Worm (Caenorhabditis elegans): Measurements from ENCODE around the gene psme-3.

DNA sequence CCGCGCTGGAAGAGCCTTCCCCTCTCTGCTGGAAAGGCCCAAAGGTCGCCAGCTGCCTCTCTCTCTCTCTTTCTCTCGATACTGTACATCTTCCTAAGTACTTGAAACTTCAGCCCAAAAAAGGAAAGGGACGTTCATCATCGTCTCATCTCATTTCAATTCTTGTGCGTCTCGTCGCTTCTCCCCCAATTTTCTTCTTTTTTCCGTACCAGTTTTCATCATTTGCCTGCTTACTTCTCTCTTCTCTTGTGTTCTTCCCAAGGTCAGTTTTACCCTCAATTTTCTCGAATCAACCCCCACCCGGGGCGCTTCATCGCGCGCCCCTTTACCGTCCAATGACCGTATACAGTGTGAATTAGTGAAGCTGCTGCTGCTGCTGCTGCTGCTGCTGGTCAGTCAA lies 8.3 kb upstream of the psme-3 start:
- TF ChIP-seq ces-1 (GFP tag; optimal IDR thresholded peaks at IDR 0.05) (no peak), elt-3 (tag; optimal IDR thresholded peaks at IDR 0.05) (no peak), nhr-28 (tag; optimal IDR thresholded peaks at IDR 0.05) (no peak), mls-2 (tag; optimal IDR thresholded peaks at IDR 0.05) (no peak), lsy-2 (tag; optimal IDR thresholded peaks at IDR 0.05) (no peak), sptf-1 (tag; optimal IDR thresholded peaks at IDR 0.05) (no peak)

Measured in whole organism, mixed stage, embryonic.